Fruit fly (Drosophila melanogaster) Kc167 (cell line): Measurements from ENCODE around the gene CG8135.

ENCODE experiments used
- Myc ChIP-seq: fragments of >200 bp; optimal IDR thresholded peaks from 2 replicates; lab custom pipeline; 2017; ENCODE audit warnings: missing external identifiers
- Sin3A ChIP-seq: fragments of >200 bp; optimal IDR thresholded peaks from 2 replicates; lab custom pipeline; 2018; ENCODE audit warnings: missing external identifiers
- h ChIP-seq: fragments of >200 bp; optimal IDR thresholded peaks from 3 replicates; lab custom pipeline; 2018; ENCODE audit warnings: missing external identifiers
- insv ChIP-seq: fragments of >200 bp; optimal IDR thresholded peaks from 3 replicates; lab custom pipeline; 2018; ENCODE audit warnings: missing external identifiers
- psq ChIP-seq: fragments of >200 bp; optimal IDR thresholded peaks from 2 replicates; lab custom pipeline; 2017; ENCODE audit warnings: missing external identifiers
- ttk ChIP-seq: sonication (Bioruptor generic); optimal IDR thresholded peaks from 2 replicates; lab custom pipeline; 2017; ENCODE audit warnings: missing external identifiers

The CG8135 gene

dm6 chr3R:9404104-9404512 is at the start of gene CG8135, which contains the start of the genes CG9356 and BBIP1:
Gene CG8135, plus strand, starts transcription at chr3R:9404385.
Gene CG9356, minus strand, starts transcription at chr3R:9404269.
Gene BBIP1, plus strand, starts transcription at chr3R:9404385.
- no peak for TF ChIP-seq h (lab: Kevin White, UChicago)
- no peak for TF ChIP-seq ttk (lab: Kevin White, UChicago)
- TF ChIP-seq Sin3A (lab: Kevin White, UChicago) = no peak
- no peak for TF ChIP-seq Myc (lab: Kevin White, UChicago)

- TF ChIP-seq insv (lab: Kevin White, UChicago) (no peak), h (lab: Kevin White, UChicago) (no peak), Sin3A (lab: Kevin White, UChicago) (no peak), psq (lab: Kevin White, UChicago) (no peak), Myc (lab: Kevin White, UChicago) (no peak), ttk (lab: Kevin White, UChicago) (no peak)
Observed at dm6 chr3R:9355195-9355594, 49.0 kb upstream of the CG8135 start, which contains the start of gene CG43675. Gene CG43675, plus strand, starts transcription at chr3R:9355495.

DNA sequence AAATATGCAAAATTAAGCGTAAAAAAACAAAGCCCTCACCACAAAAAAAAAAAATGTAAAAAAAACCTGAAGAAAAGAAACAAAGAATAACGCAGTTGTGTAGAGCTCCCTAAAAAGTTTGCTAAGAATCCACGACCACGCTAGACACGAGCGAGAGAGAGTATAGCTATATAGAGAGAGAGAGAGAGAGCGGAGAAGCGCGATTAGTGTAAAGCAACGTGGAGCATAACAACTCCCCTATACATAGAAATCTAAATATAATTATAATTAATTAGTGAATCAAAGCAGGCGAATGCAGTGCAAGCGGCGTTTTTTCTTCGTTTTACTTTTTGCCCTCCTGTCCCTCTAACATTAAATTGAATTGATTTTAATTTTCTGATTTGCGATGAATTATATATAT is 44.8 kb upstream of the CG8135 start:
- TF ChIP-seq Myc (lab: Kevin White, UChicago) (no peak), h (lab: Kevin White, UChicago) (no peak), ttk (lab: Kevin White, UChicago) (no peak), insv (lab: Kevin White, UChicago) (no peak), Sin3A (lab: Kevin White, UChicago) (no peak), psq (lab: Kevin White, UChicago) (no peak)

dm6 chr3R:9363066-9363719 is 41.0 kb upstream of the CG8135 start, which contains the start of gene CG18473:
Gene CG18473, plus strand, starts transcription at chr3R:9363305.
- TF ChIP-seq insv (lab: Kevin White, UChicago) (no peak), Myc (lab: Kevin White, UChicago) (no peak), psq (lab: Kevin White, UChicago) (no peak), Sin3A (lab: Kevin White, UChicago) (no peak), h (lab: Kevin White, UChicago) (no peak), ttk (lab: Kevin White, UChicago) (no peak)

- TF ChIP-seq Myc (lab: Kevin White, UChicago) = no peak
- TF ChIP-seq psq (lab: Kevin White, UChicago) = no peak
- TF ChIP-seq insv (lab: Kevin White, UChicago) = no peak
- TF ChIP-seq Sin3A (lab: Kevin White, UChicago) = no peak
- no peak for TF ChIP-seq h (lab: Kevin White, UChicago)
- TF ChIP-seq ttk (lab: Kevin White, UChicago) = no peak
Observed at dm6 chr3R:9365121-9365520, 39.1 kb upstream of the CG8135 start, which contains the start of gene Srr. Gene Srr, plus strand, starts transcription at chr3R:9365398.

dm6 chr3R:9365893-9366500 is 38.2 kb upstream of the CG8135 start:
- no peak for TF ChIP-seq Sin3A (lab: Kevin White, UChicago)
- no peak for TF ChIP-seq insv (lab: Kevin White, UChicago)
- no peak for TF ChIP-seq psq (lab: Kevin White, UChicago)
- no peak for TF ChIP-seq ttk (lab: Kevin White, UChicago)
- no peak for TF ChIP-seq h (lab: Kevin White, UChicago)
- TF ChIP-seq Myc (lab: Kevin White, UChicago) = no peak

- TF ChIP-seq h (lab: Kevin White, UChicago) (no peak), Myc (lab: Kevin White, UChicago) (no peak), ttk (lab: Kevin White, UChicago) (no peak), insv (lab: Kevin White, UChicago) (no peak), psq (lab: Kevin White, UChicago) (no peak), Sin3A (lab: Kevin White, UChicago) (no peak)
Observed at dm6 chr3R:9370413-9370812, 33.8 kb upstream of the CG8135 start.

DNA sequence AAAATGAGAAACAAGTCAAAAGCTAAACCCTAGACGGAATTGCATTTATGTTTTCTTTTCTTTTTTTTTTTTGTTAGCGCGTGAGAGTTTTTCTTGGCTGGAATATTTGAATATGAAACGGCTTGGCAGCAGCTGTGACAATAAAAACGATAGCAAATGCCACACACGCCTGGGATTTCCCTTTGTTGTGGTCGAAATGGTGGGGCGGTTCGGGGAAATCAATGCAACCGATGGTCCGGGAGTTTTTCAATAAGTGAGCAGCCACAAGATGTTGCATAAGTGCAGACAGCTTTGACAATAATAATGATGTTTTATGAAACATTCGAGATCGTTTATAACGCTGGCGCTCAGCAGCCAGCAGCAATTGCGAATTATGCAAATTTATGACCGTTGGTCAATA is 27.4 kb upstream of the CG8135 start:
- no peak for TF ChIP-seq Myc (lab: Kevin White, UChicago)

DNA sequence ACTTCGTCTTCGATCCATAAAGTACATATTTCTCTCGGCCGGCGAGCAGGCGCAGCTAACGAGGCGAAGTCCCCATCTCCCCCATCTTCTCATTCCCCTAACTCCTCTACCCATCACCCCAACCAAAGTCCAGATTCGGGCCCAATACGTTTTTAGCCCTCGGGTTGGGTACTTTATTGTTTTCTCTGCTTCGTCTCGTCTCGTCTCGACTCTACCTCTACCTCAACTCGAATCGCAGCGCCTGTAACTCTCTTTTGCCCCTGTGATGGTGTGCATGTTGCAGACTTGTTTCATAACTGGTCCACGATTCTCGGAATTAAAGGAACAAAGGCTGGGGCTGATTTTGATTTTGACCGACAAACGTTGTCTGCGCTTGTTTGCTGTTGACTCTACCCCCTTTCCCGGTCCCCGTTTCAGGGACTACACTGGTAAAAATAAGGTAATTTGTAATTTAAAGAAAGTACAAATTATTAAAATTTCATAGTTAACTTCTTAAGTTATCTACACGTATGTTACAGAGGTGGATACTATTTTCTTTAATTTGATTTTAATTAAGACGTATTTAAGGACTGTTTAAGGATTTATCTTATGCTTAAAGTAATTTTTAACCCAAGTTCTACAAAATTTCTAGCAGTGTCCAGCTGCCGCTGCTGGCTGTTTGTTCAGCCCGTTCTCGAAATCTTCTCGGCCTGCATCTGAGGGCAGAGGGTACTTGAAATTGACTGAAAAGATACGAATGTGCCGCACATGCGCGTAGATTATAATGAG is 25.4 kb upstream of the CG8135 start:
- TF ChIP-seq h (lab: Kevin White, UChicago) (no peak), Myc (lab: Kevin White, UChicago) (no peak)

- TF ChIP-seq Myc (lab: Kevin White, UChicago) (no peak), insv (lab: Kevin White, UChicago) (no peak), ttk (lab: Kevin White, UChicago) (no peak), Sin3A (lab: Kevin White, UChicago) (no peak), psq (lab: Kevin White, UChicago) (no peak)
Observed at dm6 chr3R:9380970-9381369, 23.2 kb upstream of the CG8135 start.

DNA sequence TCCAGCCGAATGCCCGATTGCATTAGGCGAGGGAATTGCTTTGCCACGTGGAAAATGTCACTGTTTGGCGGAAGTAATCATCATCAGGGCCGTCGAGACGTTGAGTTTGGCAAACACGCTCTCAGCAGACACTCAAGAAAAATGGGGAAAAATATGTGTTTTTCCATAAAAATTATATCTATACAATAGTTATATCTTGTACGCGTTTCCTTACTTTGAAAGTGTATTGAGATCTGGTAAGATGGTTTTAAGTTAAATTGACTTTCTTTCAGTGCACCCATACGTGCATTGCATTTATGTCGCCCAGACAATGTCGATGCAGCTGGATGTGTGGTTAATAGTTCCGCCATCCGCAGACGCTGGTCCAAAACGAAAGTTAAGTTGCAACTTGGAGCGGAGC is 18.2 kb upstream of the CG8135 start:
- no peak for TF ChIP-seq Myc (lab: Kevin White, UChicago)
- TF ChIP-seq ttk (lab: Kevin White, UChicago) = no peak
- TF ChIP-seq insv (lab: Kevin White, UChicago) = no peak
- TF ChIP-seq Sin3A (lab: Kevin White, UChicago) = no peak
- no peak for TF ChIP-seq psq (lab: Kevin White, UChicago)
- TF ChIP-seq h (lab: Kevin White, UChicago) = no peak
